Fruit fly (Drosophila melanogaster) whole organism, wandering third instar larva: ENCODE results near the gene TkR99D.

ENCODE experiments used
- Myc ChIP-seq: fragments of >200 bp; optimal IDR thresholded peaks from 2 replicates; lab custom pipeline; 2017
- OdsH ChIP-seq: fragments of 200-800 bp; sonication (Bioruptor generic); optimal IDR thresholded peaks from 2 replicates; lab custom pipeline; 2016; ENCODE audit warnings: missing biosample characterization, mild to moderate bottlenecking, missing genetic modification characterization
- Sp1 ChIP-seq: fragments of 200-800 bp; sonication (Bioruptor generic); optimal IDR thresholded peaks from 3 replicates; lab custom pipeline; 2019; ENCODE audit warnings: missing biosample characterization, mild to moderate bottlenecking, missing genetic modification characterization, moderate library complexity
- tai ChIP-seq: sonication (Bioruptor generic); optimal IDR thresholded peaks from 2 replicates; lab custom pipeline; 2016; ENCODE audit warnings: missing biosample characterization, missing genetic modification characterization
- usp ChIP-seq: fragments of >200 bp; optimal IDR thresholded peaks from 2 replicates; lab custom pipeline; 2017; ENCODE audit warnings: missing biosample characterization, missing genetic modification characterization

dm6 chr3R:29999495-29999894 is 30.2 kb upstream of the TkR99D start, which contains the start of gene CG34298:
- TF ChIP-seq usp (GFP tag; lab: Kevin White, UChicago) (no peak), Sp1 (GFP tag; lab: Kevin White, UChicago) (no peak), tai (GFP tag; lab: Kevin White, UChicago) (no peak), OdsH (GFP tag; lab: Kevin White, UChicago) (no peak), Myc (lab: Kevin White, UChicago) (no peak)
